Worm (Caenorhabditis elegans): ENCODE data around the gene T25E12.16.

T25E12.16 gene

ce11 chrV:16687227-16687626 lies 46.4 kb downstream of the T25E12.16 start, which contains the start of gene srz-102:
srz-102 (plus strand) TSS chrV:16687527.
- TF ChIP-seq tbp1 (GFP tag; optimal IDR thresholded peaks at IDR 0.05): no peak
- no peak for TF ChIP-seq snpc-1.3 (tag; optimal IDR thresholded peaks at IDR 0.05; ENCODE audit: insufficient read depth)
- no peak for TF ChIP-seq pha-4 (tag; optimal IDR thresholded peaks at IDR 0.05)
- TF ChIP-seq egrh-3 (GFP tag; IDR thresholded peaks at IDR 0.05): no peak
- TF ChIP-seq nfya-2 (GFP tag; IDR thresholded peaks at IDR 0.05): no peak
- TF ChIP-seq ceh-40 (GFP tag; IDR thresholded peaks at IDR 0.05): no peak
- no peak for TF ChIP-seq F57A8.1 (GFP tag; optimal IDR thresholded peaks at IDR 0.05)
- no peak for TF ChIP-seq lin-40 (tag; optimal IDR thresholded peaks at IDR 0.05)
- no peak for TF ChIP-seq ekl-4 (GFP tag; IDR thresholded peaks at IDR 0.05)
- TF ChIP-seq sea-2 (GFP tag; IDR thresholded peaks at IDR 0.05): no peak
- TF ChIP-seq mes-4 (tag; optimal IDR thresholded peaks at IDR 0.05): no peak
- no peak for TF ChIP-seq ztf-6 (GFP tag; IDR thresholded peaks at IDR 0.05)
- TF ChIP-seq sdz-38 (tag; optimal IDR thresholded peaks at IDR 0.05): no peak

ce11 chrV:16685725-16686124 lies 47.9 kb downstream of the T25E12.16 start, which contains the start of gene srw-43:
srw-43 (plus strand) TSS chrV:16686025.
- TF ChIP-seq lin-26 (GFP tag; IDR thresholded peaks at IDR 0.05) (no peak), F23B12.7 (tag; optimal IDR thresholded peaks at IDR 0.05; ENCODE audit: insufficient read depth) (no peak), sdz-38 (tag; optimal IDR thresholded peaks at IDR 0.05) (no peak), zfh-2 (GFP tag; conservative IDR thresholded peaks at IDR 0.05) (no peak), dpl-1 (GFP tag; optimal IDR thresholded peaks at IDR 0.05) (no peak), F37B4.10 (GFP tag; IDR thresholded peaks at IDR 0.05) (no peak), madf-10 (tag; optimal IDR thresholded peaks at IDR 0.05) (no peak), Y56A3A.18 (GFP tag; IDR thresholded peaks at IDR 0.05) (no peak), nhr-90 (tag; optimal IDR thresholded peaks at IDR 0.05) (no peak), B0035.1 (tag; optimal IDR thresholded peaks at IDR 0.05) (no peak), Y53G8AR.9 (GFP tag; conservative IDR thresholded peaks at IDR 0.05) (no peak), egl-18 (GFP tag; IDR thresholded peaks at IDR 0.05) (no peak), snpc-1.3 (tag; optimal IDR thresholded peaks at IDR 0.05; ENCODE audit: insufficient read depth) (no peak)

ce11 chrV:16683359-16683758 lies 50.2 kb downstream of the T25E12.16 start:
- no peak for TF ChIP-seq nfyb-1 (GFP tag; IDR thresholded peaks at IDR 0.05)
- no peak for TF ChIP-seq die-1 (tag; optimal IDR thresholded peaks at IDR 0.05)
- TF ChIP-seq rpc-1 (optimal IDR thresholded peaks at IDR 0.05): no peak
- TF ChIP-seq rpc-1 (tag; optimal IDR thresholded peaks at IDR 0.05): no peak
- no peak for TF ChIP-seq madf-6 (GFP tag; IDR thresholded peaks at IDR 0.05)
- no peak for TF ChIP-seq ZK185.1 (tag; optimal IDR thresholded peaks at IDR 0.05; ENCODE audit: poor library complexity, severe bottlenecking)
- TF ChIP-seq egrh-3 (GFP tag; IDR thresholded peaks at IDR 0.05): no peak
- no peak for TF ChIP-seq hrde-1 (tag; optimal IDR thresholded peaks at IDR 0.05; ENCODE audit: borderline replicate concordance)
- no peak for TF ChIP-seq F23B12.7 (tag; optimal IDR thresholded peaks at IDR 0.05; ENCODE audit: insufficient read depth)
- no peak for TF ChIP-seq F52B5.7 (tag; optimal IDR thresholded peaks at IDR 0.05)
- TF ChIP-seq ceh-58 (GFP tag; IDR thresholded peaks at IDR 0.05): no peak
- TF ChIP-seq F39B2.1 (GFP tag; IDR thresholded peaks at IDR 0.05): no peak
- no peak for TF ChIP-seq sea-2 (GFP tag; IDR thresholded peaks at IDR 0.05)
- TF ChIP-seq ceh-27 (GFP tag; optimal IDR thresholded peaks at IDR 0.05): no peak
- no peak for TF ChIP-seq nhr-90 (tag; optimal IDR thresholded peaks at IDR 0.05)
- no peak for TF ChIP-seq ztf-3 (GFP tag; optimal IDR thresholded peaks at IDR 0.05)
- TF ChIP-seq nhr-80 (tag; optimal IDR thresholded peaks at IDR 0.05): no peak
- no peak for TF ChIP-seq lin-26 (GFP tag; IDR thresholded peaks at IDR 0.05)
- no peak for TF ChIP-seq ztf-18 (tag; optimal IDR thresholded peaks at IDR 0.05)
- TF ChIP-seq lsl-1 (GFP tag; optimal IDR thresholded peaks at IDR 0.05): no peak
- no peak for TF ChIP-seq dox-1 (GFP tag; IDR thresholded peaks at IDR 0.05)

All from whole organism, young adult.